Fruit fly (Drosophila melanogaster) S2 (cell line): ENCODE measurements around the gene CG33557.

Experiments used
- CG8478 ChIP-seq: fragments of >200 bp; optimal IDR thresholded peaks from 2 replicates; lab custom pipeline; 2018
- CTCF ChIP-seq, 2 experiments: fragments of >200 bp; optimal IDR thresholded peaks; 2 replicates each; lab custom pipeline; 2018

dm6 chrX:9964778-9965291, 44.2 kb upstream of the CG33557 start, which contains the start of the genes CG1791 and CG1889:
- no peak for TF ChIP-seq CG8478 (lab: Kevin White, UChicago)
- no peak for TF ChIP-seq CTCF (optimal IDR thresholded peaks at IDR 0.05; lab: Kevin White, UChicago)
